Fruit fly (Drosophila melanogaster): ENCODE data around the gene Ppox.
A peak's percentile ranks its signal among the peaks of the same experiment; 100 is the strongest.

Ppox gene

dm6 chr3R:24659173-24659846 lies 2.3 kb downstream of the Ppox start, which contains the start of gene CG31126:
TSS of gene CG31126 (plus strand) at chr3R:24659621.
- TF ChIP-seq CG14711 (tag; optimal IDR thresholded peaks at IDR 0.05) (peak; percentile 98), Clk (GFP tag; optimal IDR thresholded peaks at IDR 0.05) (no peak), CG11617 (GFP tag; optimal IDR thresholded peaks at IDR 0.05) (peak; percentile 33), cic (GFP tag; optimal IDR thresholded peaks at IDR 0.05) (no peak)

dm6 chr3R:24654770-24655322 lies 6.8 kb downstream of the Ppox start, which contains the start of the genes CG31125 and CG6695:
TSS of gene CG31125 (minus strand) at chr3R:24654820.
TSS of gene CG6695 (plus strand) at chr3R:24655160.
- TF ChIP-seq pad (GFP tag; optimal IDR thresholded peaks at IDR 0.05) (peak; percentile 20), tj (GFP tag; optimal IDR thresholded peaks at IDR 0.05) (no peak), kay (GFP tag; ENCODE audit: borderline replicate concordance) (no peak), CG33017 (tag; optimal IDR thresholded peaks at IDR 0.05) (no peak), CG11617 (GFP tag; optimal IDR thresholded peaks at IDR 0.05) (peak; percentile 58), toe (GFP tag; optimal IDR thresholded peaks at IDR 0.05) (no peak), cnc (optimal IDR thresholded peaks at IDR 0.05) (no peak), cic (GFP tag; optimal IDR thresholded peaks at IDR 0.05) (no peak), Hr96 (GFP tag; optimal IDR thresholded peaks at IDR 0.05) (no peak), CG7101 (tag; optimal IDR thresholded peaks at IDR 0.05) (peak; percentile 13), CG1620 (GFP tag; optimal IDR thresholded peaks at IDR 0.05) (peak; percentile 62), Mnt (GFP tag; optimal IDR thresholded peaks at IDR 0.05) (peak; percentile 28), Crg-1 (GFP tag; optimal IDR thresholded peaks at IDR 0.05) (peak; percentile 53), CG5204 (GFP tag; optimal IDR thresholded peaks at IDR 0.05) (no peak), ovo (GFP tag; optimal IDR thresholded peaks at IDR 0.05) (peak; percentile 5), Clk (GFP tag; optimal IDR thresholded peaks at IDR 0.05) (no peak), CG12768 (GFP tag; optimal IDR thresholded peaks at IDR 0.05) (no peak), bab1 (GFP tag; optimal IDR thresholded peaks at IDR 0.05) (peak; percentile 46), CG7045 (GFP tag; optimal IDR thresholded peaks at IDR 0.05) (no peak), CG14711 (tag; optimal IDR thresholded peaks at IDR 0.05) (peak; percentile 21)

dm6 chr3R:24651044-24651459 lies 10.6 kb downstream of the Ppox start:
- TF ChIP-seq kay (GFP tag; ENCODE audit: borderline replicate concordance) (no peak), Hr96 (GFP tag; optimal IDR thresholded peaks at IDR 0.05) (no peak), CG7101 (tag; optimal IDR thresholded peaks at IDR 0.05) (peak; percentile 59), bab1 (GFP tag; optimal IDR thresholded peaks at IDR 0.05) (peak; percentile 48), pad (GFP tag; optimal IDR thresholded peaks at IDR 0.05) (peak; percentile 66), CG7045 (GFP tag; optimal IDR thresholded peaks at IDR 0.05) (peak; percentile 41), Mnt (GFP tag; optimal IDR thresholded peaks at IDR 0.05) (peak; percentile 33), Clk (GFP tag; optimal IDR thresholded peaks at IDR 0.05) (peak; percentile 64), tj (GFP tag; optimal IDR thresholded peaks at IDR 0.05) (peak; percentile 58), CG33017 (tag; optimal IDR thresholded peaks at IDR 0.05) (peak; percentile 55), CG12768 (GFP tag; optimal IDR thresholded peaks at IDR 0.05) (peak; percentile 85), cnc (optimal IDR thresholded peaks at IDR 0.05) (no peak), Crg-1 (GFP tag; optimal IDR thresholded peaks at IDR 0.05) (peak; percentile 54), CG1620 (GFP tag; optimal IDR thresholded peaks at IDR 0.05) (no peak), toe (GFP tag; optimal IDR thresholded peaks at IDR 0.05) (no peak), CG11617 (GFP tag; optimal IDR thresholded peaks at IDR 0.05) (peak; percentile 58), CG5204 (GFP tag; optimal IDR thresholded peaks at IDR 0.05) (no peak), CG14711 (tag; optimal IDR thresholded peaks at IDR 0.05) (peak; percentile 73), ovo (GFP tag; optimal IDR thresholded peaks at IDR 0.05) (no peak), cic (GFP tag; optimal IDR thresholded peaks at IDR 0.05) (peak; percentile 100)

dm6 chr3R:24649923-24650322 lies 11.7 kb downstream of the Ppox start, which contains the start of the genes puf and ash2:
TSS of gene puf (minus strand) at chr3R:24650043.
TSS of gene ash2 (plus strand) at chr3R:24650125.
- peak; percentile 98 for TF ChIP-seq CG14711 (tag; optimal IDR thresholded peaks at IDR 0.05)
- TF ChIP-seq Crg-1 (GFP tag; optimal IDR thresholded peaks at IDR 0.05) = no peak
- TF ChIP-seq toe (GFP tag; optimal IDR thresholded peaks at IDR 0.05) = no peak
- no peak for TF ChIP-seq tj (GFP tag; optimal IDR thresholded peaks at IDR 0.05)
- TF ChIP-seq CG12768 (GFP tag; optimal IDR thresholded peaks at IDR 0.05) = no peak
- TF ChIP-seq CG11617 (GFP tag; optimal IDR thresholded peaks at IDR 0.05) = peak; percentile 7
- TF ChIP-seq Mnt (GFP tag; optimal IDR thresholded peaks at IDR 0.05) = peak; percentile 79
- no peak for TF ChIP-seq Clk (GFP tag; optimal IDR thresholded peaks at IDR 0.05)
- TF ChIP-seq CG7045 (GFP tag; optimal IDR thresholded peaks at IDR 0.05) = no peak
- TF ChIP-seq CG7101 (tag; optimal IDR thresholded peaks at IDR 0.05) = no peak
- peak; percentile 35 for TF ChIP-seq cic (GFP tag; optimal IDR thresholded peaks at IDR 0.05)

dm6 chr3R:24634957-24635356 lies 26.7 kb downstream of the Ppox start, which contains the start of gene MtnF:
TSS of gene MtnF (minus strand) at chr3R:24635165.
- TF ChIP-seq tj (GFP tag; optimal IDR thresholded peaks at IDR 0.05) (no peak), Mnt (GFP tag; optimal IDR thresholded peaks at IDR 0.05) (no peak), cnc (optimal IDR thresholded peaks at IDR 0.05) (no peak)

- TF ChIP-seq kay (GFP tag; ENCODE audit: borderline replicate concordance) (peak; percentile 73), cnc (optimal IDR thresholded peaks at IDR 0.05) (no peak)
Measured at dm6 chr3R:24634312-24634711, 27.3 kb downstream of the Ppox start.

Data from whole organism, adult.